Worm (Caenorhabditis elegans) whole organism, L2 larva: ENCODE results near the gene nduf-2.2.
A peak's percentile ranks its signal among the peaks of the same experiment; 100 is the strongest.

Source experiments
- C34F6.9 ChIP-seq: fragments of 150-350 bp; optimal IDR thresholded peaks from 2 replicates; lab custom pipeline; 2014; ENCODE audit warnings: missing biosample characterization, missing genetic modification characterization
- F13H6.1 ChIP-seq: sonication (generic microtip); optimal IDR thresholded peaks from 2 replicates; lab custom pipeline; 2016; ENCODE audit warnings: missing genetic modification characterization, missing compliant biosample characterization
- R02D3.7 ChIP-seq: fragments of 150-350 bp; optimal IDR thresholded peaks from 2 replicates; lab custom pipeline; 2014; ENCODE audit warnings: missing biosample characterization, missing genetic modification characterization
- Y55F3AM.14 ChIP-seq: fragments of 200-800 bp; sonication (Bioruptor generic); optimal IDR thresholded peaks from 2 replicates; lab custom pipeline; 2018; ENCODE audit warnings: mild to moderate bottlenecking, missing genetic modification characterization, missing compliant biosample characterization
- ZK546.5 ChIP-seq: sonication (generic microtip); optimal IDR thresholded peaks from 2 replicates; lab custom pipeline; 2017; ENCODE audit warnings: missing biosample characterization, missing genetic modification characterization
- alr-1 ChIP-seq: fragments of 150-350 bp; optimal IDR thresholded peaks from 2 replicates; lab custom pipeline; 2014; ENCODE audit warnings: missing biosample characterization, missing genetic modification characterization
- aly-2 ChIP-seq: fragments of 150-350 bp; optimal IDR thresholded peaks from 2 replicates; lab custom pipeline; 2014; ENCODE audit warnings: missing biosample characterization, missing genetic modification characterization
- ama-1 ChIP-seq: fragments of 150-350 bp; optimal IDR thresholded peaks from 2 replicates; lab custom pipeline; 2018; ENCODE audit warnings: inconsistent platforms
- blmp-1 ChIP-seq: sonication (generic microtip); optimal IDR thresholded peaks from 2 replicates; lab custom pipeline; 2017; ENCODE audit warnings: missing genetic modification characterization, mild to moderate bottlenecking, missing compliant biosample characterization, antibody characterized with exemption, moderate library complexity; ENCODE audit not compliant: insufficient read depth
- ceh-16 ChIP-seq: fragments of 150-350 bp; optimal IDR thresholded peaks from 2 replicates; lab custom pipeline; 2014; ENCODE audit warnings: missing biosample characterization, missing genetic modification characterization
- ceh-82 ChIP-seq: fragments of 150-350 bp; optimal IDR thresholded peaks from 2 replicates; lab custom pipeline; 2014; ENCODE audit warnings: missing biosample characterization, missing genetic modification characterization
- crh-2 ChIP-seq: sonication (generic microtip); optimal IDR thresholded peaks from 2 replicates; lab custom pipeline; 2017; ENCODE audit warnings: missing biosample characterization, missing genetic modification characterization
- dmd-4 ChIP-seq: sonication (generic microtip); optimal IDR thresholded peaks from 2 replicates; lab custom pipeline; 2017; ENCODE audit warnings: missing biosample characterization, missing genetic modification characterization
- egl-27 ChIP-seq: sonication (generic microtip); optimal IDR thresholded peaks from 3 replicates; lab custom pipeline; 2017; ENCODE audit warnings: missing biosample characterization, missing genetic modification reagents, missing genetic modification characterization
- elt-1 ChIP-seq: fragments of 150-350 bp; optimal IDR thresholded peaks from 2 replicates; lab custom pipeline; 2014; ENCODE audit warnings: missing biosample characterization, missing genetic modification characterization
- elt-3 ChIP-seq: sonication (generic microtip); optimal IDR thresholded peaks from 2 replicates; lab custom pipeline; 2017; ENCODE audit warnings: missing biosample characterization, missing genetic modification characterization
- fos-1 ChIP-seq: fragments of 150-350 bp; optimal IDR thresholded peaks from 2 replicates; lab custom pipeline; 2014; ENCODE audit warnings: missing biosample characterization, missing genetic modification characterization
- gmeb-1 ChIP-seq: fragments of 150-350 bp; optimal IDR thresholded peaks from 2 replicates; lab custom pipeline; 2014; ENCODE audit warnings: missing biosample characterization, missing genetic modification characterization
- lin-11 ChIP-seq: fragments of 150-350 bp; sonication (generic microtip); optimal IDR thresholded peaks from 2 replicates; lab custom pipeline; 2014; ENCODE audit warnings: missing biosample characterization, missing genetic modification characterization, inconsistent platforms, mixed read lengths
- lin-13 ChIP-seq: fragments of 150-350 bp; optimal IDR thresholded peaks from 2 replicates; lab custom pipeline; 2014; ENCODE audit warnings: missing biosample characterization, missing genetic modification reagents, missing genetic modification characterization
- lsy-2 ChIP-seq, 2 experiments: fragments of 150-350 bp in 1 of 2; sonication (generic microtip) in 1 of 2; optimal IDR thresholded peaks; 2 replicates each; lab custom pipeline; 2014 to 2017; ENCODE audit warnings: missing biosample characterization in 2 of 2, missing genetic modification characterization in 2 of 2
- mab-5 ChIP-seq: fragments of 150-350 bp; optimal IDR thresholded peaks from 2 replicates; lab custom pipeline; 2014; ENCODE audit warnings: missing biosample characterization, missing genetic modification characterization
- mbf-1 ChIP-seq: sonication (generic microtip); optimal IDR thresholded peaks from 2 replicates; lab custom pipeline; 2017; ENCODE audit warnings: missing biosample characterization, missing genetic modification characterization
- mdl-1 ChIP-seq, 2 experiments: fragments of 150-350 bp in 1 of 2; sonication (generic microtip) in 1 of 2; optimal IDR thresholded peaks; 2 replicates each; lab custom pipeline; 2017; ENCODE audit warnings: missing biosample characterization in 2 of 2, missing genetic modification characterization in 2 of 2
- nhr-10 ChIP-seq: sonication (generic microtip); optimal IDR thresholded peaks from 2 replicates; lab custom pipeline; 2017; ENCODE audit warnings: missing biosample characterization, missing genetic modification characterization
- nhr-11 ChIP-seq: fragments of 150-350 bp; optimal IDR thresholded peaks from 2 replicates; lab custom pipeline; 2014; ENCODE audit warnings: missing biosample characterization, missing genetic modification characterization
- nhr-12 ChIP-seq: fragments of 150-350 bp; optimal IDR thresholded peaks from 2 replicates; lab custom pipeline; 2014; ENCODE audit warnings: missing biosample characterization, missing genetic modification characterization
- nhr-129 ChIP-seq: fragments of 150-350 bp; optimal IDR thresholded peaks from 2 replicates; lab custom pipeline; 2014; ENCODE audit warnings: missing biosample characterization, missing genetic modification characterization
- nhr-21 ChIP-seq: fragments of 150-350 bp; optimal IDR thresholded peaks from 2 replicates; lab custom pipeline; 2014; ENCODE audit warnings: missing biosample characterization, missing genetic modification characterization
- nhr-23 ChIP-seq: fragments of 150-350 bp; optimal IDR thresholded peaks from 2 replicates; lab custom pipeline; 2014; ENCODE audit warnings: missing biosample characterization, missing genetic modification reagents, missing genetic modification characterization
- nhr-237 ChIP-seq: fragments of 150-350 bp; optimal IDR thresholded peaks from 2 replicates; lab custom pipeline; 2014; ENCODE audit warnings: missing biosample characterization, missing genetic modification characterization
- nhr-25 ChIP-seq: fragments of 150-350 bp; sonication (generic microtip); optimal IDR thresholded peaks from 3 replicates; lab custom pipeline; 2014; ENCODE audit warnings: missing biosample characterization, missing genetic modification characterization
- nhr-6 ChIP-seq: fragments of 150-350 bp; optimal IDR thresholded peaks from 2 replicates; lab custom pipeline; 2014; ENCODE audit warnings: missing biosample characterization, missing genetic modification characterization
- nhr-77 ChIP-seq: fragments of 150-350 bp; optimal IDR thresholded peaks from 2 replicates; lab custom pipeline; 2014; ENCODE audit warnings: missing biosample characterization, missing genetic modification characterization
- peb-1 ChIP-seq: fragments of 150-350 bp; optimal IDR thresholded peaks from 2 replicates; lab custom pipeline; 2014; ENCODE audit warnings: missing biosample characterization, missing genetic modification characterization
- sem-4 ChIP-seq: fragments of 150-350 bp; optimal IDR thresholded peaks from 2 replicates; lab custom pipeline; 2014; ENCODE audit warnings: missing biosample characterization, missing genetic modification reagents, missing genetic modification characterization
- skn-1 ChIP-seq: sonication (generic microtip); optimal IDR thresholded peaks from 2 replicates; lab custom pipeline; 2017; ENCODE audit warnings: missing biosample characterization, missing genetic modification characterization
- sma-3 ChIP-seq: sonication (generic microtip); optimal IDR thresholded peaks from 2 replicates; lab custom pipeline; 2016; ENCODE audit warnings: missing genetic modification reagents, missing genetic modification characterization, missing compliant biosample characterization
- sma-9 ChIP-seq, 2 experiments: fragments of 150-350 bp in 1 of 2; sonication (generic microtip) in 1 of 2; optimal IDR thresholded peaks; 2 replicates each; lab custom pipeline; 2014 to 2016; ENCODE audit warnings: missing genetic modification characterization in 2 of 2, mild to moderate bottlenecking in 1 of 2, missing biosample characterization in 1 of 2, missing compliant biosample characterization in 1 of 2, missing genetic modification reagents in 1 of 2, moderate library complexity in 1 of 2
- snpc-4 ChIP-seq: fragments of 150-350 bp; optimal IDR thresholded peaks from 2 replicates; lab custom pipeline; 2014; ENCODE audit warnings: missing biosample characterization, missing genetic modification characterization
- unc-39 ChIP-seq: fragments of 150-350 bp; optimal IDR thresholded peaks from 2 replicates; lab custom pipeline; 2014; ENCODE audit warnings: missing biosample characterization, missing genetic modification characterization
- unc-55 ChIP-seq: fragments of 150-350 bp; sonication (generic microtip); optimal IDR thresholded peaks from 3 replicates; lab custom pipeline; 2014; ENCODE audit warnings: missing biosample characterization, missing genetic modification reagents, missing genetic modification characterization
- unc-62 ChIP-seq: fragments of 150-350 bp; optimal IDR thresholded peaks from 2 replicates; lab custom pipeline; 2014; ENCODE audit warnings: missing biosample characterization, missing genetic modification reagents, missing genetic modification characterization
- zag-1 ChIP-seq: fragments of 150-350 bp; optimal IDR thresholded peaks from 2 replicates; lab custom pipeline; 2014; ENCODE audit warnings: missing biosample characterization, missing genetic modification characterization
- ztf-1 ChIP-seq: fragments of 200-800 bp; sonication (Bioruptor generic); conservative IDR thresholded peaks from 2 replicates; pipeline ENCODE4 v1.3.6; 2022; ENCODE audit warnings: missing genetic modification characterization, missing compliant biosample characterization
- ztf-11 ChIP-seq: sonication (generic microtip); optimal IDR thresholded peaks from 2 replicates; lab custom pipeline; 2017; ENCODE audit warnings: missing biosample characterization, missing genetic modification characterization
- ztf-4 ChIP-seq: fragments of 150-350 bp; optimal IDR thresholded peaks from 2 replicates; lab custom pipeline; 2014; ENCODE audit warnings: missing biosample characterization, missing genetic modification characterization

The nduf-2.2 gene

ce11 chrIII:6419409-6419944 is 45.5 kb upstream of the nduf-2.2 start, which contains the start of gene atgl-1:
TSS of gene atgl-1 (minus strand) at chrIII:6419459.
- TF ChIP-seq zag-1: no peak
- no peak for TF ChIP-seq lsy-2 (tag; optimal IDR thresholded peaks at IDR 0.05; lab: Kevin White, UChicago)
- peak; percentile 24 for TF ChIP-seq nhr-25
- no peak for TF ChIP-seq mbf-1 (tag; lab: Kevin White, UChicago)
- TF ChIP-seq crh-2 (tag; lab: Kevin White, UChicago): peak; percentile 4
- no peak for TF ChIP-seq F13H6.1 (tag; lab: Kevin White, UChicago)
- no peak for TF ChIP-seq unc-55
- TF ChIP-seq fos-1 (tag; lab: Kevin White, UChicago): peak; percentile 17
- TF ChIP-seq nhr-21 (tag; lab: Kevin White, UChicago): peak; percentile 11
- peak; percentile 48 for TF ChIP-seq ama-1
- peak in 1 of 2 experiments; percentile 19 for TF ChIP-seq mdl-1 (tag; optimal IDR thresholded peaks at IDR 0.05; lab: Kevin White, UChicago)

- TF ChIP-seq nhr-6: no peak
- TF ChIP-seq nhr-11 (tag; lab: Kevin White, UChicago): no peak
- TF ChIP-seq crh-2 (tag; lab: Kevin White, UChicago): peak; percentile 26
- no peak for TF ChIP-seq unc-62 (GFP tag; lab: Kevin White, UChicago)
- peak; percentile 3 for TF ChIP-seq sma-9 (GFP tag; optimal IDR thresholded peaks at IDR 0.05; lab: Kevin White, UChicago)
- TF ChIP-seq sma-9 (tag; optimal IDR thresholded peaks at IDR 0.05; lab: Kevin White, UChicago): no peak
- no peak for TF ChIP-seq nhr-77 (tag; lab: Kevin White, UChicago)
- TF ChIP-seq nhr-10 (tag; lab: Kevin White, UChicago): no peak
- no peak for TF ChIP-seq nhr-237 (tag; lab: Kevin White, UChicago)
- no peak for TF ChIP-seq R02D3.7
- no peak for TF ChIP-seq sem-4 (tag; lab: Kevin White, UChicago)
- TF ChIP-seq blmp-1 (tag; lab: Kevin White, UChicago): no peak
- no peak for TF ChIP-seq ama-1
- TF ChIP-seq unc-55: no peak
- TF ChIP-seq dmd-4 (tag; lab: Kevin White, UChicago): no peak
- TF ChIP-seq aly-2 (tag; lab: Kevin White, UChicago): no peak
- no peak for TF ChIP-seq mbf-1 (tag; lab: Kevin White, UChicago)
- TF ChIP-seq lin-13: no peak
- TF ChIP-seq unc-39 (tag; lab: Kevin White, UChicago): no peak
- no peak for TF ChIP-seq ztf-1 (GFP tag; lab: Robert Waterston, UW)
- TF ChIP-seq snpc-4 (tag; lab: Kevin White, UChicago): no peak
- TF ChIP-seq nhr-12 (tag; lab: Kevin White, UChicago): no peak
- no peak for TF ChIP-seq lsy-2 (tag; optimal IDR thresholded peaks at IDR 0.05; lab: Kevin White, UChicago)
- no peak for TF ChIP-seq ceh-82 (tag; lab: Kevin White, UChicago)
- no peak for TF ChIP-seq ztf-11 (tag; lab: Kevin White, UChicago)
- TF ChIP-seq ceh-16 (tag; lab: Kevin White, UChicago): no peak
- TF ChIP-seq alr-1: no peak
- TF ChIP-seq mdl-1 (tag; optimal IDR thresholded peaks at IDR 0.05; lab: Kevin White, UChicago): peak in 1 of 2 experiments; percentile 20
- TF ChIP-seq nhr-25: peak; percentile 18
- no peak for TF ChIP-seq zag-1
- no peak for TF ChIP-seq sma-3 (GFP tag; lab: Kevin White, UChicago)
- TF ChIP-seq nhr-129 (tag; lab: Kevin White, UChicago): peak; percentile 11
- no peak for TF ChIP-seq egl-27 (tag; lab: Kevin White, UChicago)
- TF ChIP-seq ztf-4 (tag; lab: Kevin White, UChicago): no peak
- no peak for TF ChIP-seq nhr-23 (tag; lab: Kevin White, UChicago)
- no peak for TF ChIP-seq ZK546.5 (tag; lab: Kevin White, UChicago)
- TF ChIP-seq gmeb-1: no peak
- no peak for TF ChIP-seq C34F6.9 (tag; lab: Kevin White, UChicago)
- TF ChIP-seq Y55F3AM.14 (GFP tag; lab: Kevin White, UChicago): no peak
- no peak for TF ChIP-seq lin-11 (tag; lab: Kevin White, UChicago)
- no peak for TF ChIP-seq skn-1 (tag; lab: Kevin White, UChicago)
- peak; percentile 2 for TF ChIP-seq fos-1 (tag; lab: Kevin White, UChicago)
- TF ChIP-seq mab-5: no peak
- no peak for TF ChIP-seq F13H6.1 (tag; lab: Kevin White, UChicago)
- no peak for TF ChIP-seq nhr-21 (tag; lab: Kevin White, UChicago)
- TF ChIP-seq peb-1: no peak
- TF ChIP-seq elt-3 (tag; lab: Kevin White, UChicago): no peak
- no peak for TF ChIP-seq elt-1
Observed at ce11 chrIII:6420201-6420600, 44.8 kb upstream of the nduf-2.2 start.
